Worm (Caenorhabditis elegans): ENCODE measurements around the gene erd-2.2.

- TF ChIP-seq ceh-13 (GFP tag; optimal IDR thresholded peaks at IDR 0.05): no peak
- TF ChIP-seq hmg-4 (GFP tag; optimal IDR thresholded peaks at IDR 0.05): no peak
Measured at ce11 chrIII:5930659-5931058, 23.8 kb downstream of the erd-2.2 start.

Data from whole organism, early embryonic.